Fruit fly (Drosophila melanogaster) whole organism, wandering third instar larva: ENCODE data around the gene Osi23.
A peak's percentile ranks its signal among the peaks of the same experiment; 100 is the strongest.

ENCODE experiments used
- Abd-B ChIP-seq: fragments of >200 bp; optimal IDR thresholded peaks from 2 replicates; lab custom pipeline; 2017; ENCODE audit warnings: missing biosample characterization, missing genetic modification characterization
- CG9705 ChIP-seq: fragments of 200-800 bp; sonication (Bioruptor generic); optimal IDR thresholded peaks from 2 replicates; lab custom pipeline; 2018; ENCODE audit warnings: missing biosample characterization, mild to moderate bottlenecking, missing genetic modification characterization
- CrebA ChIP-seq: fragments of 200-800 bp; sonication (Bioruptor generic); optimal IDR thresholded peaks from 2 replicates; lab custom pipeline; 2016; ENCODE audit warnings: missing biosample characterization, mild to moderate bottlenecking, missing genetic modification characterization, borderline replicate concordance
- Dif ChIP-seq: fragments of 200-275, 200-300 bp; sonication (Bioruptor generic); optimal IDR thresholded peaks from 2 replicates; lab custom pipeline; 2018; ENCODE audit warnings: missing biosample characterization, missing genetic modification characterization; ENCODE audit not compliant: partially characterized antibody
- GATAd ChIP-seq: sonication (Bioruptor generic); optimal IDR thresholded peaks from 2 replicates; lab custom pipeline; 2016; ENCODE audit warnings: missing biosample characterization, missing genetic modification characterization
- HLH106 ChIP-seq: fragments of 200-800 bp; optimal IDR thresholded peaks from 3 replicates; lab custom pipeline; 2019; ENCODE audit warnings: missing biosample characterization, mild to moderate bottlenecking, missing genetic modification characterization, moderate library complexity
- Hr83 ChIP-seq: fragments of 200-300 bp; sonication (Bioruptor generic); optimal IDR thresholded peaks from 2 replicates; lab custom pipeline; 2016; ENCODE audit warnings: missing biosample characterization, mild to moderate bottlenecking, missing genetic modification characterization, moderate library complexity; ENCODE audit not compliant: poor library complexity, severe bottlenecking
- Mio ChIP-seq: sonication (Bioruptor generic); optimal IDR thresholded peaks from 2 replicates; lab custom pipeline; 2016; ENCODE audit warnings: missing biosample characterization, missing genetic modification characterization
- Myc ChIP-seq: fragments of >200 bp; optimal IDR thresholded peaks from 2 replicates; lab custom pipeline; 2017
- N ChIP-seq: fragments of >200 bp; optimal IDR thresholded peaks from 2 replicates; lab custom pipeline; 2018; ENCODE audit warnings: missing biosample characterization, missing external identifiers, missing genetic modification characterization
- Rel ChIP-seq, 2 experiments: fragments of 200-800 bp; sonication (Bioruptor generic) in 1 of 2; optimal IDR thresholded peaks; 2 replicates in 1 of 2; 3 replicates in 1 of 2; lab custom pipeline; 2016 to 2019; ENCODE audit warnings: mild to moderate bottlenecking in 2 of 2, missing biosample characterization in 2 of 2, missing genetic modification characterization in 2 of 2, moderate library complexity in 1 of 2
- Sp1 ChIP-seq: fragments of 200-800 bp; sonication (Bioruptor generic); optimal IDR thresholded peaks from 3 replicates; lab custom pipeline; 2019; ENCODE audit warnings: missing biosample characterization, mild to moderate bottlenecking, missing genetic modification characterization, moderate library complexity
- Vsx2 ChIP-seq: fragments of 200-300, 225-300 bp; sonication (Bioruptor generic); optimal IDR thresholded peaks from 2 replicates; lab custom pipeline; 2018; ENCODE audit warnings: missing biosample characterization, missing genetic modification characterization; ENCODE audit not compliant: partially characterized antibody
- br ChIP-seq: fragments of 200-800 bp; sonication (Bioruptor generic); optimal IDR thresholded peaks from 2 replicates; lab custom pipeline; 2016; ENCODE audit warnings: missing biosample characterization, missing genetic modification characterization
- dl ChIP-seq, 2 experiments: fragments of 175-275, 200-275 bp in 1 of 2; fragments of 200-275 bp in 1 of 2; sonication (Bioruptor generic); optimal IDR thresholded peaks; lab custom pipeline; 2018; ENCODE audit warnings: mild to moderate bottlenecking in 2 of 2, missing biosample characterization in 2 of 2, missing genetic modification characterization in 2 of 2, moderate library complexity in 2 of 2; ENCODE audit not compliant: partially characterized antibody in 2 of 2, insufficient read depth in 1 of 2
- dmrt93B ChIP-seq: fragments of 200-800 bp; sonication (Bioruptor generic); optimal IDR thresholded peaks from 2 replicates; lab custom pipeline; 2018; ENCODE audit warnings: missing biosample characterization, mild to moderate bottlenecking, missing genetic modification characterization
- dsf ChIP-seq: sonication (Bioruptor generic); optimal IDR thresholded peaks from 2 replicates; lab custom pipeline; 2016; ENCODE audit warnings: missing biosample characterization, missing genetic modification characterization, borderline replicate concordance
- ey ChIP-seq: fragments of 200-800 bp; sonication (Bioruptor generic); optimal IDR thresholded peaks from 2 replicates; lab custom pipeline; 2016; ENCODE audit warnings: missing biosample characterization, missing genetic modification characterization
- h ChIP-seq: fragments of 200-800 bp; sonication (Bioruptor generic); optimal IDR thresholded peaks from 3 replicates; lab custom pipeline; 2016; ENCODE audit warnings: missing biosample characterization, mild to moderate bottlenecking, missing genetic modification characterization
- jim ChIP-seq: fragments of 175-275, 200-325 bp; sonication (Bioruptor generic); optimal IDR thresholded peaks from 2 replicates; lab custom pipeline; 2016; ENCODE audit warnings: missing biosample characterization, mild to moderate bottlenecking, missing genetic modification characterization
- pan ChIP-seq: fragments of >200 bp; optimal IDR thresholded peaks from 2 replicates; lab custom pipeline; 2017
- psq ChIP-seq: fragments of 200-800 bp; sonication (Bioruptor generic); optimal IDR thresholded peaks from 3 replicates; lab custom pipeline; 2017; ENCODE audit warnings: missing biosample characterization, mild to moderate bottlenecking, missing genetic modification characterization, moderate library complexity
- rgr ChIP-seq: fragments of 200-800 bp; sonication (Bioruptor generic); optimal IDR thresholded peaks from 3 replicates; lab custom pipeline; 2016; ENCODE audit warnings: missing biosample characterization, mild to moderate bottlenecking, missing genetic modification characterization
- tai ChIP-seq: sonication (Bioruptor generic); optimal IDR thresholded peaks from 2 replicates; lab custom pipeline; 2016; ENCODE audit warnings: missing biosample characterization, missing genetic modification characterization
- woc ChIP-seq: sonication (Bioruptor generic); optimal IDR thresholded peaks from 2 replicates; lab custom pipeline; 2016; ENCODE audit warnings: missing biosample characterization, mild to moderate bottlenecking, missing genetic modification characterization

Gene Osi23

dm6 chr3R:30428459-30428858 lies 16.4 kb downstream of the Osi23 start, which contains the start of gene CG15533:
Gene CG15533, plus strand, starts transcription at chr3R:30428820.
- TF ChIP-seq h (GFP tag; lab: Kevin White, UChicago) (no peak), pan (lab: Kevin White, UChicago) (no peak), woc (GFP tag; lab: Kevin White, UChicago) (no peak), Mio (no peak), CG9705 (GFP tag; lab: Kevin White, UChicago) (no peak), jim (GFP tag; lab: Kevin White, UChicago) (no peak), Myc (no peak), dsf (GFP tag; lab: Kevin White, UChicago) (no peak), dmrt93B (GFP tag; lab: Kevin White, UChicago) (no peak), rgr (no peak), tai (GFP tag; lab: Kevin White, UChicago) (no peak), dl (GFP tag; optimal IDR thresholded peaks at IDR 0.05; lab: Kevin White, UChicago; ENCODE audit: insufficient read depth in 1 of 2, partially characterized antibody in 2 of 2) (no peak), Abd-B (GFP tag; lab: Kevin White, UChicago) (no peak), Hr83 (GFP tag; lab: Kevin White, UChicago) (no peak)
- TF ChIP-seq, all 38 proteins: peak for 0

dm6 chr3R:30427805-30428359 lies 17.0 kb downstream of the Osi23 start, which contains the start of gene CG2218:
Gene CG2218, minus strand, starts transcription at chr3R:30428276.
- TF ChIP-seq N (GFP tag; lab: Kevin White, UChicago) (no peak), GATAd (GFP tag; lab: Kevin White, UChicago) (no peak), Hr83 (GFP tag; lab: Kevin White, UChicago) (peak; percentile 25), br (GFP tag; lab: Kevin White, UChicago) (no peak), Sp1 (GFP tag; lab: Kevin White, UChicago) (no peak), Vsx2 (GFP tag; lab: Kevin White, UChicago) (no peak), Rel (GFP tag; optimal IDR thresholded peaks at IDR 0.05; lab: Kevin White, UChicago) (no peak), Rel (tag; optimal IDR thresholded peaks at IDR 0.05; lab: Kevin White, UChicago) (peak; percentile 63), HLH106 (tag; lab: Kevin White, UChicago) (peak; percentile 3), rgr (peak; percentile 13), dl (GFP tag; optimal IDR thresholded peaks at IDR 0.05; lab: Kevin White, UChicago; ENCODE audit: insufficient read depth in 1 of 2, partially characterized antibody in 2 of 2) (no peak), jim (GFP tag; lab: Kevin White, UChicago) (no peak), CrebA (GFP tag; lab: Kevin White, UChicago) (no peak)

dm6 chr3R:30426626-30427025 lies 18.2 kb downstream of the Osi23 start:
- TF ChIP-seq Sp1 (GFP tag; lab: Kevin White, UChicago): no peak
- TF ChIP-seq psq (GFP tag; lab: Kevin White, UChicago): no peak
- no peak for TF ChIP-seq Myc
- TF ChIP-seq tai (GFP tag; lab: Kevin White, UChicago): no peak
- TF ChIP-seq rgr: no peak
- no peak for TF ChIP-seq Abd-B (GFP tag; lab: Kevin White, UChicago)
- TF ChIP-seq Rel (GFP tag; optimal IDR thresholded peaks at IDR 0.05; lab: Kevin White, UChicago): no peak
- no peak for TF ChIP-seq Rel (tag; optimal IDR thresholded peaks at IDR 0.05; lab: Kevin White, UChicago)
- no peak for TF ChIP-seq CrebA (GFP tag; lab: Kevin White, UChicago)
- TF ChIP-seq GATAd (GFP tag; lab: Kevin White, UChicago): no peak
- no peak for TF ChIP-seq Mio
- TF ChIP-seq ey (GFP tag; lab: Kevin White, UChicago): no peak
- TF ChIP-seq dsf (GFP tag; lab: Kevin White, UChicago): no peak

- TF ChIP-seq rgr (no peak), Dif (GFP tag; lab: Kevin White, UChicago) (no peak), Rel (GFP tag; optimal IDR thresholded peaks at IDR 0.05; lab: Kevin White, UChicago) (no peak), Rel (tag; optimal IDR thresholded peaks at IDR 0.05; lab: Kevin White, UChicago) (no peak), Vsx2 (GFP tag; lab: Kevin White, UChicago) (no peak), N (GFP tag; lab: Kevin White, UChicago) (no peak), dsf (GFP tag; lab: Kevin White, UChicago) (no peak)
- TF ChIP-seq, all 38 proteins: peak for 0
Observed at dm6 chr3R:30425622-30426021, 19.2 kb downstream of the Osi23 start.

- TF ChIP-seq Myc (peak; percentile 54), woc (GFP tag; lab: Kevin White, UChicago) (no peak)
Observed at dm6 chr3R:30424993-30425392, 19.9 kb downstream of the Osi23 start, which contains the start of gene CG15536. Gene CG15536, minus strand, starts transcription at chr3R:30425162.
